Fruit fly (Drosophila melanogaster): ENCODE results near the gene glec.

DNA sequence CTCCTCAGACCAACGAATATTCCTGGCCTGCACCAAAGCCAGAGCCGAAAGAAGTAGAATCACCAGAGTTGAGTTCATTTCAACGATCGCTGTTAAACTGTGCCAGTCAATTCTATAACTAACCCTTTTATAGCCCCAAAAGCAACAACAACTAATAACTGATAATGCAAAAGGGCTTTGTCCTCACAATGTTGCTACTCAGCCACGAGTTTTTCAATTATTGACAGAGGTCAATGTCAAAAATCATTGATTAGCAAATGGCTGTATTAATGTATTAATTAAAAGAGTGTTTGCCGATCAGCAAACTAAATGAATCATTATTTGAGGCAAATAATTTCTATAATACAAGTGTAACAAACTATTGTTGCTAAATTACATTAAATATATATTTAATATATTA is 28.3 kb upstream of the glec start, which contains the start of gene fit:
- TF ChIP-seq usp (GFP tag; optimal IDR thresholded peaks at IDR 0.05) (no peak), pan (optimal IDR thresholded peaks at IDR 0.05) (no peak)
